Fruit fly (Drosophila melanogaster): ENCODE data around the gene Fer1HCH.

The Fer1HCH gene

DNA sequence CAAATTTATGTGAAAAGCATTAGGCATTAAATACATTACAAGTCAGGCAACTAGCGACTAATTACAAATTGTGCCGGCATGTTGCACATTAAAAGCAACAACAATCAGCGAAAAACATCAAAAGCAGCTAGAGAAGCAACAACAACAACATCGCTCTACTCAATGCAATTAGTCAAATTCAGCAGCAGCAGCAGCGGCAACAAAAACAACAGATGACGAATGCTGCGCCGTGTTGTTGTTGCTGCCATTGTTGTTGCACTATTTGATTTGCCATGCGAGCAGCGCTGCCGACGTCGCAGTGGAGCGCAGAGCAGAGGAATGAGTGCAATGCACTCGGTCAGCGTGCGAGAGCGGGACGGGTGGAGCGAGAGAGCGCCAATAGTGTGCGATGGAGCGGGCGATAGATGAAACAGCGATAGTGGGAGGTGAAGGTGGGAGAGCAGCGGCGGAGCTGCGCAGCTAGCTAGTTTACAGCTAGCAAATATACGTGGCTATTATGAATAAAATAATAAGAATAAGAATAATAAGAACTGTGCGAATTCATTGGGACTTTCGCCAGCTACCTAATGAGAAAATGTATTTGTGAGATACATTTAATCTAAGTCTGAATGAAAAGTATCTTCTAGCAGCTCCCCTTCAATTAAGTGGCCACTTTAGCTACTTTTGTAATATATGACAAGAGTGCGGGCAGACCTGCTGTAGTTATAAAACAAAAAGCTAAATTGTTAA is 49.9 kb downstream of the Fer1HCH start (continued):
- TF ChIP-seq CG18599 (GFP tag; optimal IDR thresholded peaks at IDR 0.05) (peak; percentile 13), Adf1 (GFP tag; IDR thresholded peaks at IDR 0.05) (peak; percentile 85), Sry-β (GFP tag; optimal IDR thresholded peaks at IDR 0.05) (peak; percentile 93), Hr51 (GFP tag; optimal IDR thresholded peaks at IDR 0.05) (peak in 1 of 2 experiments; percentile 21), grn (GFP tag; optimal IDR thresholded peaks at IDR 0.05) (peak; percentile 82), sqz (GFP tag; optimal IDR thresholded peaks at IDR 0.05) (peak; percentile 85), CG11695 (GFP tag; IDR thresholded peaks at IDR 0.05) (peak; percentile 32; the same call in 1 of the 3 replicates), CG4360 (GFP tag; IDR thresholded peaks at IDR 0.05) (peak; percentile 100), trem (tag; optimal IDR thresholded peaks at IDR 0.05) (no peak), Fer1 (GFP tag; optimal IDR thresholded peaks at IDR 0.05) (peak; percentile 14), CG9817 (tag; optimal IDR thresholded peaks at IDR 0.05) (no peak), CG7357 (GFP tag; IDR thresholded peaks at IDR 0.05) (no peak), z (GFP tag; IDR thresholded peaks at IDR 0.05) (peak; percentile 81), CG3726 (GFP tag; IDR thresholded peaks at IDR 0.05) (no peak), CG17361 (GFP tag; IDR thresholded peaks at IDR 0.05) (peak; percentile 31; the same call in 1 of the 3 replicates), CG4424 (GFP tag; optimal IDR thresholded peaks at IDR 0.05) (peak; percentile 12), pan (optimal IDR thresholded peaks at IDR 0.05) (no peak), pan (GFP tag; optimal IDR thresholded peaks at IDR 0.05 in 1 of 2, IDR thresholded peaks at IDR 0.05 in 1 of 2) (peak in 1 of 2 experiments; percentile 6), HmgD (GFP tag; optimal IDR thresholded peaks at IDR 0.05) (peak; percentile 45), CG5180 (GFP tag; optimal IDR thresholded peaks at IDR 0.05) (peak; percentile 8), Nf-YB (GFP tag; optimal IDR thresholded peaks at IDR 0.05) (peak; percentile 88), CG6654 (GFP tag; optimal IDR thresholded peaks at IDR 0.05) (no peak), ftz-f1 (GFP tag; optimal IDR thresholded peaks at IDR 0.05) (peak; percentile 45), CG10209 (GFP tag; optimal IDR thresholded peaks at IDR 0.05) (peak; percentile 9), CG7839 (tag; optimal IDR thresholded peaks at IDR 0.05) (peak; percentile 21), CG32532 (GFP tag; IDR thresholded peaks at IDR 0.05) (0 out of 2 replicates have a peak, but pooled peaks have one; percentile 21), sob (GFP tag; IDR thresholded peaks at IDR 0.05) (0 out of 2 replicates have a peak, but pooled peaks have one; percentile 20), prd (optimal IDR thresholded peaks at IDR 0.05) (peak in 1 of 2 experiments; percentile 48), prd (GFP tag; IDR thresholded peaks at IDR 0.05) (no peak), CG17385 (GFP tag; optimal IDR thresholded peaks at IDR 0.05) (peak; percentile 11), CoRest (tag; optimal IDR thresholded peaks at IDR 0.05) (peak; percentile 28), sug (tag; optimal IDR thresholded peaks at IDR 0.05) (peak; percentile 52), lmd (GFP tag; IDR thresholded peaks at IDR 0.05) (0 out of 2 replicates have a peak, but pooled peaks have one; percentile 24), CG1024 (GFP tag; IDR thresholded peaks at IDR 0.05) (no peak), CG13424 (tag; optimal IDR thresholded peaks at IDR 0.05) (peak; percentile 6), Abd-B (GFP tag; optimal IDR thresholded peaks at IDR 0.05) (peak; percentile 23), chinmo (GFP tag; IDR thresholded peaks at IDR 0.05; ENCODE audit: partially characterized antibody) (0 out of 4 replicates have a peak, but pooled peaks have one; percentile 66), Meics (GFP tag; optimal IDR thresholded peaks at IDR 0.05) (peak; percentile 9), gcm (GFP tag; optimal IDR thresholded peaks at IDR 0.05) (peak; percentile 17), nau (GFP tag; optimal IDR thresholded peaks at IDR 0.05) (no peak), sens (GFP tag) (peak; percentile 58), CG10543 (GFP tag; optimal IDR thresholded peaks at IDR 0.05) (peak; percentile 54), CG42726 (GFP tag; IDR thresholded peaks at IDR 0.05; ENCODE audit: partially characterized antibody) (0 out of 2 replicates have a peak, but pooled peaks have one; percentile 26), CG11504 (tag; optimal IDR thresholded peaks at IDR 0.05) (peak; percentile 54)
